Fruit fly (Drosophila melanogaster) whole organism, embryonic: ENCODE results near the gene stwl.
A peak's percentile ranks its signal among the peaks of the same experiment; 100 is the strongest.

Source experiments
- Atf6 ChIP-seq: fragments of 200-800 bp; sonication (Bioruptor generic); IDR thresholded peaks from 2 replicates; pipeline ENCODE4 v1.3.6; 2022; ENCODE audit warnings: missing biosample characterization, missing genetic modification characterization
- CG10209 ChIP-seq: fragments of 200-800 bp; sonication (Bioruptor generic); optimal IDR thresholded peaks from 3 replicates; lab custom pipeline; 2017; ENCODE audit warnings: missing biosample characterization, mild to moderate bottlenecking, missing genetic modification characterization, missing genetic modification reagents
- CG11695 ChIP-seq: fragments of 200-800 bp; sonication (Bioruptor generic); IDR thresholded peaks from 3 replicates; pipeline ENCODE4 v1.3.6; 2022; ENCODE audit warnings: missing biosample characterization, missing genetic modification characterization
- CG12219 ChIP-seq: fragments of 200-800 bp; sonication (Bioruptor generic); optimal IDR thresholded peaks from 3 replicates; lab custom pipeline; 2018; ENCODE audit warnings: missing biosample characterization, mild to moderate bottlenecking, missing genetic modification characterization
- CG14710 ChIP-seq: fragments of 200-800 bp; sonication (Bioruptor generic); optimal IDR thresholded peaks from 3 replicates; lab custom pipeline; 2019; ENCODE audit warnings: missing biosample characterization, mild to moderate bottlenecking, missing genetic modification characterization, moderate library complexity
- CG15269 ChIP-seq: fragments of 200-800 bp; sonication (Bioruptor generic); optimal IDR thresholded peaks from 2 replicates; lab custom pipeline; 2018; ENCODE audit warnings: missing biosample characterization, mild to moderate bottlenecking, missing genetic modification characterization, moderate library complexity
- CG15479 ChIP-seq: fragments of 200-800 bp; sonication (Bioruptor generic); optimal IDR thresholded peaks from 3 replicates; lab custom pipeline; 2019; ENCODE audit warnings: missing biosample characterization, mild to moderate bottlenecking, missing genetic modification characterization, moderate library complexity
- CG16815 ChIP-seq: fragments of 200-800 bp; sonication (Bioruptor generic); optimal IDR thresholded peaks from 3 replicates; lab custom pipeline; 2017; ENCODE audit warnings: missing biosample characterization, mild to moderate bottlenecking, missing genetic modification characterization
- CG16863 ChIP-seq: fragments of 200-800 bp; sonication (Bioruptor generic); optimal IDR thresholded peaks from 3 replicates; lab custom pipeline; 2016; ENCODE audit warnings: missing biosample characterization, missing genetic modification characterization
- CG17186 ChIP-seq: fragments of 200-800 bp; sonication (Bioruptor generic); optimal IDR thresholded peaks from 3 replicates; lab custom pipeline; 2017; ENCODE audit warnings: missing biosample characterization, missing genetic modification reagents, missing genetic modification characterization
- CG17359 ChIP-seq: fragments of 200-800 bp; sonication (Bioruptor generic); optimal IDR thresholded peaks from 3 replicates; lab custom pipeline; 2018; ENCODE audit warnings: missing biosample characterization, mild to moderate bottlenecking, missing genetic modification characterization, moderate library complexity
- CG17385 ChIP-seq: fragments of 200-800 bp; sonication (Bioruptor generic); optimal IDR thresholded peaks from 3 replicates; lab custom pipeline; 2018; ENCODE audit warnings: missing biosample characterization, mild to moderate bottlenecking, missing genetic modification characterization
- CG17912 ChIP-seq: fragments of 200-800 bp; sonication (Bioruptor generic); optimal IDR thresholded peaks from 2 replicates; lab custom pipeline; 2018; ENCODE audit warnings: missing biosample characterization, mild to moderate bottlenecking, missing genetic modification characterization
- CG18262 ChIP-seq: fragments of 200-800 bp; optimal IDR thresholded peaks from 3 replicates; lab custom pipeline; 2019; ENCODE audit warnings: missing biosample characterization, mild to moderate bottlenecking, missing genetic modification characterization, moderate library complexity
- CG18476 ChIP-seq: fragments of 200-800 bp; sonication (Bioruptor generic); optimal IDR thresholded peaks from 2 replicates; lab custom pipeline; 2016; ENCODE audit warnings: missing biosample characterization, mild to moderate bottlenecking, missing genetic modification characterization
- CG2712 ChIP-seq: fragments of 200-800 bp; optimal IDR thresholded peaks from 3 replicates; lab custom pipeline; 2019; ENCODE audit warnings: missing biosample characterization, mild to moderate bottlenecking, missing genetic modification characterization, moderate library complexity
- CG30431 ChIP-seq: fragments of 200-800 bp; sonication (Bioruptor generic); optimal IDR thresholded peaks from 2 replicates; lab custom pipeline; 2017; ENCODE audit warnings: missing biosample characterization, missing genetic modification characterization
- CG31441 ChIP-seq: fragments of 200-800 bp; sonication (Bioruptor generic); IDR thresholded peaks from 2 replicates; pipeline ENCODE4 v1.3.6; 2022; ENCODE audit warnings: missing biosample characterization, missing genetic modification characterization
- CG34422 ChIP-seq: fragments of 200-800 bp; sonication (Bioruptor generic); IDR thresholded peaks from 3 replicates; pipeline ENCODE4 v1.3.6; 2022; ENCODE audit warnings: missing biosample characterization, missing genetic modification characterization
- CG3847 ChIP-seq: fragments of 200-800 bp; sonication (Bioruptor generic); IDR thresholded peaks from 2 replicates; pipeline ENCODE4 v1.3.6; 2022; ENCODE audit warnings: missing biosample characterization, missing genetic modification characterization
- CG7556 ChIP-seq: fragments of 200-800 bp; sonication (Bioruptor generic); optimal IDR thresholded peaks from 2 replicates; lab custom pipeline; 2017; ENCODE audit warnings: missing biosample characterization, mild to moderate bottlenecking, missing genetic modification characterization
- CG8290 ChIP-seq, 3 experiments: fragments of 200-800 bp; sonication (Bioruptor generic); optimal IDR thresholded peaks; 2 replicates each; lab custom pipeline; 2016 to 2019; ENCODE audit warnings: missing biosample characterization in 3 of 3, missing genetic modification characterization in 3 of 3, mild to moderate bottlenecking in 2 of 3, moderate library complexity in 1 of 3
- CG9437 ChIP-seq: fragments of 200-800 bp; sonication (Bioruptor generic); optimal IDR thresholded peaks from 2 replicates; lab custom pipeline; 2018; ENCODE audit warnings: missing biosample characterization, mild to moderate bottlenecking, missing genetic modification characterization
- CG9817 ChIP-seq: fragments of 200-800 bp; sonication (Bioruptor generic); optimal IDR thresholded peaks from 2 replicates; lab custom pipeline; 2018; ENCODE audit warnings: missing biosample characterization, mild to moderate bottlenecking, missing genetic modification characterization, moderate library complexity
- CHES-1-like ChIP-seq: fragments of 200-800 bp; sonication (Bioruptor generic); optimal IDR thresholded peaks from 2 replicates; lab custom pipeline; 2016; ENCODE audit warnings: missing biosample characterization, missing genetic modification characterization
- CoRest ChIP-seq: fragments of 200-800 bp; sonication (Bioruptor generic); optimal IDR thresholded peaks from 3 replicates; lab custom pipeline; 2018; ENCODE audit warnings: missing biosample characterization, mild to moderate bottlenecking, missing genetic modification characterization, moderate library complexity
- CrebB ChIP-seq: fragments of 200-800 bp; sonication (Bioruptor generic); optimal IDR thresholded peaks from 3 replicates; lab custom pipeline; 2018; ENCODE audit warnings: missing biosample characterization, mild to moderate bottlenecking, missing genetic modification characterization
- Deaf1 ChIP-seq: fragments of 200-800 bp; optimal IDR thresholded peaks from 3 replicates; lab custom pipeline; 2019; ENCODE audit warnings: missing biosample characterization, mild to moderate bottlenecking, missing genetic modification characterization, moderate library complexity
- Dip2 ChIP-seq: fragments of 200-800 bp; sonication (Bioruptor generic); IDR thresholded peaks from 2 replicates; pipeline ENCODE4 v1.3.6; 2022; ENCODE audit warnings: missing biosample characterization, missing genetic modification characterization
- Dip3 ChIP-seq: fragments of 200-800 bp; sonication (Bioruptor generic); optimal IDR thresholded peaks from 3 replicates; lab custom pipeline; 2016; ENCODE audit warnings: missing biosample characterization, missing genetic modification characterization
- Dref ChIP-seq: fragments of 200-800 bp; sonication (Bioruptor generic); IDR thresholded peaks from 2 replicates; pipeline ENCODE4 v1.3.6; 2022; ENCODE audit warnings: missing biosample characterization, missing genetic modification characterization
- E2f1 ChIP-seq: fragments of 200-800 bp; sonication (Bioruptor generic); IDR thresholded peaks from 2 replicates; pipeline ENCODE4 v1.3.6; 2022; ENCODE audit warnings: missing biosample characterization, missing genetic modification characterization
- H15 ChIP-seq: fragments of 200-800 bp; sonication (Bioruptor generic); IDR thresholded peaks from 3 replicates; pipeline ENCODE4 v1.3.6; 2022; ENCODE audit warnings: missing biosample characterization, missing genetic modification characterization
- Hr3 ChIP-seq: fragments of 200-800 bp; sonication (Bioruptor generic); optimal IDR thresholded peaks from 3 replicates; lab custom pipeline; 2016; ENCODE audit warnings: missing biosample characterization, missing genetic modification characterization
- Hsf ChIP-seq: fragments of 200-800 bp; sonication (Bioruptor generic); optimal IDR thresholded peaks from 3 replicates; lab custom pipeline; 2016; ENCODE audit warnings: missing biosample characterization, missing genetic modification characterization
- Med ChIP-seq: fragments of 200-800 bp; sonication (Bioruptor generic); peaks from one replicate; lab custom pipeline; 2016; ENCODE audit warnings: missing biosample characterization, missing genetic modification characterization, mild to moderate bottlenecking, inconsistent platforms, moderate library complexity
- Sox102F ChIP-seq: fragments of 200-800 bp; sonication (Bioruptor generic); optimal IDR thresholded peaks from 2 replicates; lab custom pipeline; 2018; ENCODE audit warnings: missing biosample characterization, mild to moderate bottlenecking, missing genetic modification characterization, moderate library complexity
- Vsx1 ChIP-seq: fragments of 200-800 bp; sonication (Bioruptor generic); optimal IDR thresholded peaks from 2 replicates; lab custom pipeline; 2017; ENCODE audit warnings: missing biosample characterization, mild to moderate bottlenecking, missing genetic modification characterization, missing genetic modification reagents
- al ChIP-seq: fragments of 200-800 bp; sonication (Bioruptor generic); IDR thresholded peaks from 2 replicates; pipeline ENCODE4 v1.3.6; 2022; ENCODE audit warnings: missing biosample characterization, missing genetic modification characterization
- ap ChIP-seq: fragments of 200-800 bp; sonication (Bioruptor generic); IDR thresholded peaks from 2 replicates; pipeline ENCODE4 v1.3.6; 2022; ENCODE audit warnings: missing biosample characterization, missing genetic modification characterization
- dpn ChIP-seq, 2 experiments: fragments of 200-800 bp; sonication (Bioruptor generic); optimal IDR thresholded peaks; 3 replicates each; lab custom pipeline; 2016; ENCODE audit warnings: missing biosample characterization in 2 of 2, missing genetic modification characterization in 2 of 2
- hb ChIP-seq: fragments of 200-800 bp; sonication (Bioruptor generic); IDR thresholded peaks from 3 replicates; pipeline ENCODE4 v1.3.6; 2022; ENCODE audit warnings: missing biosample characterization, missing genetic modification characterization; ENCODE audit not compliant: partially characterized antibody
- pan ChIP-seq, 4 experiments: fragments of >200 bp in 3 of 4; fragments of 200-800 bp in 1 of 4; sonication (Bioruptor generic) in 1 of 4; optimal IDR thresholded peaks in 3 of 4; IDR thresholded peaks in 1 of 4; 2 replicates each; pipeline versions ENCODE4 v1.3.6 to Lab custom; 2017 to 2022; ENCODE audit warnings: missing biosample characterization in 2 of 4, missing genetic modification characterization in 2 of 4, mixed read lengths in 1 of 4
- phol ChIP-seq: fragments of 200-800 bp; sonication (Bioruptor generic); optimal IDR thresholded peaks from 3 replicates; lab custom pipeline; 2018; ENCODE audit warnings: missing biosample characterization, mild to moderate bottlenecking, missing genetic modification characterization, moderate library complexity
- row ChIP-seq: fragments of 200-800 bp; sonication (Bioruptor generic); IDR thresholded peaks from 3 replicates; pipeline ENCODE4 v1.3.6; 2022; ENCODE audit warnings: missing biosample characterization, missing genetic modification characterization
- sc ChIP-seq, 3 experiments: fragments of >200 bp in 2 of 3; fragments of 200-800 bp in 1 of 3; sonication (Bioruptor generic) in 1 of 3; optimal IDR thresholded peaks; 2 replicates in 2 of 3; 3 replicates in 1 of 3; lab custom pipeline; 2017; ENCODE audit warnings: mild to moderate bottlenecking in 1 of 3, missing biosample characterization in 1 of 3, missing genetic modification characterization in 1 of 3, missing genetic modification reagents in 1 of 3
- sisA ChIP-seq: fragments of 200-800 bp; sonication (Bioruptor generic); IDR thresholded peaks from 2 replicates; pipeline ENCODE4 v1.3.6; 2022; ENCODE audit warnings: missing biosample characterization, missing genetic modification characterization
- sob ChIP-seq: fragments of 200-800 bp; sonication (Bioruptor generic); IDR thresholded peaks from 2 replicates; pipeline ENCODE4 v1.3.6; 2022; ENCODE audit warnings: missing biosample characterization, missing genetic modification characterization

Gene stwl

DNA sequence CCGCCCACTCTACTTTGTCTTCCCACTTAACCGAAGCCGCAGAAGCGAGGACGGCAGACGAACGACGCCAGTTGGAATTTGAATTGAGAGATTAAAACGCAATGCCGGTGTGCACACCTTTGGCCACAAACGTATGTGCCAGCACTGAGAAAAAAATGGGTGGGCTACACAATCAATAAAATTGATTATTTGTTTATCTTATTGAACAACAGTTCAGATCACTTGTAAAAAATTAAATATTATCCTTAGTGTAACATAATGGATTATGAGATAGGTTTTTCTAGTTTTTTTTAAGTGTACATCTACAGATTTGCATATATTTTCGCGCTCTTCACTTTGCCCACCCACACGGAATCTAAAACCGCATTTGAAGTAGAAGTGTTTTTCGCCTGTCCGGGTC is 41.8 kb upstream of the stwl start (continued):
- TF ChIP-seq ap (0 out of 2 replicates have a peak, but pooled peaks have one; percentile 5), al (GFP tag; lab: Robert Waterston, UW) (0 out of 2 replicates have a peak, but pooled peaks have one; percentile 23), CG14710 (tag; lab: Kevin White, UChicago) (peak; percentile 7), CoRest (tag; lab: Kevin White, UChicago) (no peak), CG17912 (GFP tag; lab: Kevin White, UChicago) (no peak), dpn (GFP tag; optimal IDR thresholded peaks at IDR 0.05; lab: Kevin White, UChicago) (peak in 1 of 2 experiments; percentile 35), CG15479 (peak; percentile 59), CG9437 (GFP tag; lab: Kevin White, UChicago) (no peak), hb (GFP tag; lab: Robert Waterston, UW) (no peak), CG2712 (tag; lab: Kevin White, UChicago) (peak; percentile 20), CG34422 (0 out of 3 replicates have a peak, but pooled peaks have one; percentile 37), Deaf1 (no peak), CG31441 (GFP tag; lab: Robert Waterston, UW) (0 out of 2 replicates have a peak, but pooled peaks have one; percentile 12), Dip2 (no peak), CG15269 (tag; lab: Kevin White, UChicago) (peak; percentile 3), sob (peak; percentile 37; the same call in 1 of the 2 replicates), CG10209 (peak; percentile 10), E2f1 (GFP tag; lab: Robert Waterston, UW) (peak; percentile 44; the same call in 1 of the 2 replicates), CG17385 (no peak), pan (optimal IDR thresholded peaks at IDR 0.05; lab: Kevin White, UChicago) (no peak), pan (GFP tag; optimal IDR thresholded peaks at IDR 0.05 in 1 of 2, IDR thresholded peaks at IDR 0.05 in 1 of 2) (peak in 1 of 2 experiments; percentile 47), Hr3 (GFP tag; lab: Kevin White, UChicago) (peak; percentile 3), row (GFP tag; lab: Robert Waterston, UW) (peak; percentile 36; the same call in 2 of the 3 replicates), Dref (no peak), Med (GFP tag; lab: Kevin White, UChicago) (peak; percentile 82), CG16815 (GFP tag; lab: Kevin White, UChicago) (peak; percentile 13), sc (optimal IDR thresholded peaks at IDR 0.05; lab: Kevin White, UChicago) (no peak), sc (GFP tag; optimal IDR thresholded peaks at IDR 0.05; lab: Kevin White, UChicago) (no peak), CG18262 (tag; lab: Kevin White, UChicago) (peak; percentile 10), phol (tag; lab: Kevin White, UChicago) (peak; percentile 33), sisA (GFP tag; lab: Robert Waterston, UW) (0 out of 2 replicates have a peak, but pooled peaks have one; percentile 30), CG7556 (GFP tag; lab: Kevin White, UChicago) (no peak), H15 (GFP tag; lab: Robert Waterston, UW) (peak; percentile 56; the same call in 1 of the 3 replicates), CG9817 (no peak), Sox102F (GFP tag; lab: Kevin White, UChicago) (peak; percentile 54), CrebB (tag; lab: Kevin White, UChicago) (no peak), CG12219 (GFP tag; lab: Kevin White, UChicago) (no peak), CG16863 (GFP tag; lab: Kevin White, UChicago) (no peak), CHES-1-like (GFP tag; lab: Kevin White, UChicago) (peak; percentile 8), CG17359 (peak; percentile 4), Dip3 (GFP tag; lab: Kevin White, UChicago) (no peak), CG30431 (GFP tag; lab: Kevin White, UChicago) (peak; percentile 4), CG17186 (no peak), CG18476 (GFP tag; lab: Kevin White, UChicago) (no peak), Hsf (GFP tag; lab: Kevin White, UChicago) (peak; percentile 16), CG11695 (GFP tag; lab: Robert Waterston, UW) (peak; percentile 36; the same call in 1 of the 3 replicates), CG8290 (GFP tag; optimal IDR thresholded peaks at IDR 0.05; lab: Kevin White, UChicago) (no peak), CG8290 (tag; optimal IDR thresholded peaks at IDR 0.05; lab: Kevin White, UChicago) (no peak), CG3847 (no peak), Atf6 (GFP tag; lab: Robert Waterston, UW) (no peak), Vsx1 (GFP tag; lab: Kevin White, UChicago) (no peak)
